Worm (Caenorhabditis elegans): ENCODE results near the gene F49E8.7.

Gene F49E8.7

DNA sequence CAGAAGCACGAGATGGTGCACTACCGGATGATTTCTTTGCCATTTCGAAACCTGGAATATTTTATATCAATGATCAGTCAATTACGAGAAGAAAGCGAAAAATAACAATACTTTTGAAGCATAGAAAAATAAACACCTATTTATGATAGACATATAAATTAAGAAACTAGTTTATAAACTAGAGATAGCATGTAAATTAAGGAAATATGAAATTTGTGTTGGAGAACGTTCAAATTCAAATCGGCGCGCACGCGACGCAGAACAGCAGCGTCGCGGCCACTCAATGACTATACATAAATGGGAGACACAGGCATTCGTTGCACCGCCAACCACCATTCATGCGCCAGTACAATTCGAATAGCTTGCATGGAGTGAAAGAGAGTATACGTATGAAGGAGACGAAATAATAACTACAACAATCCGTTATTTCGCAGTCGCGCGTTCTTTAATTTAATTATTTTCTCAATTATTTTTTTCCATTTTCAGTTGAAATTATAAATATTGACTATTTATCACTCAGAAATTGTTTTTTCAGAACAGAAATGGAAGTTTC is 24.0 kb upstream of the F49E8.7 start, which contains the start of the genes cec-5 and nol-10:
Gene cec-5 (minus strand): TSS at position 51 of the 553 bp plus-strand sequence.
Gene nol-10 (plus strand): TSS at position 536 of the 553 bp plus-strand sequence.
- no peak for TF ChIP-seq nhr-77 (tag; optimal IDR thresholded peaks at IDR 0.05)
- TF ChIP-seq egl-27 (tag; optimal IDR thresholded peaks at IDR 0.05) = peak; percentile 13
- TF ChIP-seq nhr-11 (tag; optimal IDR thresholded peaks at IDR 0.05) = no peak
- TF ChIP-seq C34F6.9 (tag; optimal IDR thresholded peaks at IDR 0.05) = peak; percentile 91
- TF ChIP-seq ceh-16 (tag; optimal IDR thresholded peaks at IDR 0.05) = no peak
- no peak for TF ChIP-seq nhr-10 (tag; optimal IDR thresholded peaks at IDR 0.05)
- TF ChIP-seq unc-39 (tag; optimal IDR thresholded peaks at IDR 0.05) = no peak
- peak; percentile 48 for TF ChIP-seq nhr-6 (tag; optimal IDR thresholded peaks at IDR 0.05)
- no peak for TF ChIP-seq nhr-237 (tag; optimal IDR thresholded peaks at IDR 0.05)
- peak; percentile 60 for TF ChIP-seq gmeb-1 (tag; optimal IDR thresholded peaks at IDR 0.05)
- TF ChIP-seq nhr-12 (tag; optimal IDR thresholded peaks at IDR 0.05) = no peak
- peak; percentile 79 for TF ChIP-seq nhr-25 (tag; optimal IDR thresholded peaks at IDR 0.05)
- TF ChIP-seq ztf-1 (GFP tag; conservative IDR thresholded peaks at IDR 0.05) = no peak
- TF ChIP-seq snpc-4 (tag; optimal IDR thresholded peaks at IDR 0.05) = peak; percentile 53
- no peak for TF ChIP-seq nhr-23 (tag; optimal IDR thresholded peaks at IDR 0.05)
- peak in 1 of 2 experiments; percentile 9 for TF ChIP-seq mdl-1 (tag; optimal IDR thresholded peaks at IDR 0.05)
- peak; percentile 78 for TF ChIP-seq zag-1 (tag; optimal IDR thresholded peaks at IDR 0.05)
- no peak for TF ChIP-seq dmd-4 (tag; optimal IDR thresholded peaks at IDR 0.05)
- no peak for TF ChIP-seq skn-1 (tag; optimal IDR thresholded peaks at IDR 0.05)
- TF ChIP-seq lin-11 (tag; optimal IDR thresholded peaks at IDR 0.05) = peak; percentile 70
- TF ChIP-seq fos-1 (tag; optimal IDR thresholded peaks at IDR 0.05) = peak; percentile 77
- TF ChIP-seq lsy-2 (tag; optimal IDR thresholded peaks at IDR 0.05) = peak; percentile 56 to 86
- TF ChIP-seq peb-1 (tag; optimal IDR thresholded peaks at IDR 0.05) = no peak
- no peak for TF ChIP-seq Y55F3AM.14 (GFP tag; optimal IDR thresholded peaks at IDR 0.05)
- no peak for TF ChIP-seq alr-1 (tag; optimal IDR thresholded peaks at IDR 0.05)
- TF ChIP-seq nhr-21 (tag; optimal IDR thresholded peaks at IDR 0.05) = peak; percentile 43
- peak; percentile 90 for TF ChIP-seq lin-13 (GFP tag; optimal IDR thresholded peaks at IDR 0.05)
- TF ChIP-seq ztf-11 (tag; optimal IDR thresholded peaks at IDR 0.05) = no peak
- TF ChIP-seq sma-9 (GFP tag; optimal IDR thresholded peaks at IDR 0.05) = peak; percentile 31
- no peak for TF ChIP-seq sma-9 (tag; optimal IDR thresholded peaks at IDR 0.05)
- peak; percentile 86 for TF ChIP-seq crh-2 (tag; optimal IDR thresholded peaks at IDR 0.05)
- TF ChIP-seq ztf-4 (tag; optimal IDR thresholded peaks at IDR 0.05) = peak; percentile 13
- TF ChIP-seq sem-4 (tag; optimal IDR thresholded peaks at IDR 0.05) = peak; percentile 92
- TF ChIP-seq lin-39 (tag; optimal IDR thresholded peaks at IDR 0.05) = no peak
- peak; percentile 96 for TF ChIP-seq unc-55 (GFP tag; optimal IDR thresholded peaks at IDR 0.05)
- peak; percentile 57 for TF ChIP-seq sma-3 (GFP tag; optimal IDR thresholded peaks at IDR 0.05)
- TF ChIP-seq ceh-82 (tag; optimal IDR thresholded peaks at IDR 0.05) = peak; percentile 9
- TF ChIP-seq elt-3 (tag; optimal IDR thresholded peaks at IDR 0.05) = no peak
- TF ChIP-seq ama-1 (optimal IDR thresholded peaks at IDR 0.05) = no peak
- peak; percentile 42 for TF ChIP-seq mab-5 (tag; optimal IDR thresholded peaks at IDR 0.05)
- TF ChIP-seq ZK546.5 (tag; optimal IDR thresholded peaks at IDR 0.05) = no peak
- TF ChIP-seq nhr-129 (tag; optimal IDR thresholded peaks at IDR 0.05) = peak; percentile 85
- peak; percentile 84 for TF ChIP-seq F13H6.1 (tag; optimal IDR thresholded peaks at IDR 0.05)
- TF ChIP-seq aly-2 (tag; optimal IDR thresholded peaks at IDR 0.05) = no peak
- TF ChIP-seq R02D3.7 (tag; optimal IDR thresholded peaks at IDR 0.05) = no peak
- peak; percentile 33 for TF ChIP-seq blmp-1 (tag; optimal IDR thresholded peaks at IDR 0.05; ENCODE audit: insufficient read depth)
- TF ChIP-seq elt-1 (tag; optimal IDR thresholded peaks at IDR 0.05) = no peak
- no peak for TF ChIP-seq mbf-1 (tag; optimal IDR thresholded peaks at IDR 0.05)
- no peak for TF ChIP-seq unc-62 (GFP tag; optimal IDR thresholded peaks at IDR 0.05)
